Worm (Caenorhabditis elegans): ENCODE results near the gene T25B9.5.

The T25B9.5 gene

ce11 chrIV:10718865-10719264, 35.7 kb downstream of the T25B9.5 start:
- TF ChIP-seq unc-62 (GFP tag; optimal IDR thresholded peaks at IDR 0.05) = no peak

- TF ChIP-seq unc-62 (GFP tag; optimal IDR thresholded peaks at IDR 0.05) = no peak
Measured at ce11 chrIV:10718075-10718474, 36.5 kb downstream of the T25B9.5 start.

- no peak for TF ChIP-seq unc-62 (GFP tag; optimal IDR thresholded peaks at IDR 0.05)
Measured at ce11 chrIV:10716348-10716747, 38.2 kb downstream of the T25B9.5 start, which contains the start of gene ncx-3. ncx-3 (plus strand) TSS chrIV:10716648.

DNA sequence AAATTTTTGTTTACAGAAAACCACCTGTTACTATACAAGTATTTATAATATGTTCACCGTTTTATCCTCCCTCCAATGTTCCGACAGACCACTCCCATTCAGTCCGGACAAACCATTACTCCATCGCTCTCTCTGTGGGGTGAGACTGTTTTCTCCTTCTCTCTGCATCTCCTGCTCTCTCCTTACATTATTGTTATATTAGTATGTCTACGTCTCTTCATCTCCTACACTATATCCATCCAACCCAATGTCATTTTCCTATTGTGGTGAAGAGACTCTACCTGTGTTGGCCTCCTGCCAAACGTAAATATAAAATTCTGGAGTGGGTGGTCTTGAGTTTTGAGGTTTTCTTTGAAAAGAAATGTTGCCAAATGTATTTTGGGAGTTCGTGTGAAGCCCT, 40.0 kb downstream of the T25B9.5 start:
- TF ChIP-seq unc-62 (GFP tag; optimal IDR thresholded peaks at IDR 0.05) = no peak

DNA sequence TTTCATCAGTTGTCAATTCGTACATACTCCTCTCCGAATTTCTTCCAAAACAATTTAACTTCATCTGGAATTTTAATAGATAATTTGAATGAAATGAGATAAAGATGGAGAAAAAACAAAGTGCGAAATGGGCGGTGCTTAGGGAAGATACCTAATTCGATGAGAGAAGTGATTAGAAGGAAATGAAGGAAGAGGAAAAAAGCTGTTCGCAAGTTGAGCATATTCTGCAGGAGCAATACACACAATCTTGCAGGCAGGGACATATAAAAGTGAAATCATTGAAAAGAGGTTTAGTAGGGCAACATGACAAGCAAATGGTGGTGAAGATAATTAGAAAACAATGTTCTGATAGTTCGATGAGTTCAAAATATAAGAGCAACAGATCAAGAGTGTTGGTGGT, 42.9 kb downstream of the T25B9.5 start, which contains the start of gene glb-21:
Gene glb-21, minus strand, starts transcription at position 66 of the 400 bp plus-strand sequence.
- no peak for TF ChIP-seq unc-62 (GFP tag; optimal IDR thresholded peaks at IDR 0.05)

DNA sequence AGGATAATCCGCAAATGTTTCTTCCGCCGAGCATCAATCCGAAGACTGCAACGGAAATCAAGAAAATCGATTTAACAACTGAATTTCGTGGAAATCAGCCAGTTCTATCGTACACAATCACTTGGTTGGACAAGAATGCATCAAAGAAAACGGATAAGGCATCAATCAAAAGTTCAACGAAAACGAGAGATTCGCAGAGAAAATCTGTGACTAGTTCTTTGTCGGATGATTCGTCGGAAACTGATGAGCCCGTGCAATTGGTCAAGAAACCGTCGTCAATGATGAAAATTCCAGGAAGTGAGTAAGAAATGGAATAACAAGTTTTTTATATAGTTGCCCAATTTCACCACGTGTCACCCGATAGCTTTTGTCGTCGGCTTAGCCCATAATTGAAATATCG, 48.5 kb downstream of the T25B9.5 start, which contains the start of gene R102.6:
Gene R102.6, minus strand, starts transcription at position 101 of the 400 bp plus-strand sequence.
- TF ChIP-seq unc-62 (GFP tag; optimal IDR thresholded peaks at IDR 0.05) = no peak

DNA sequence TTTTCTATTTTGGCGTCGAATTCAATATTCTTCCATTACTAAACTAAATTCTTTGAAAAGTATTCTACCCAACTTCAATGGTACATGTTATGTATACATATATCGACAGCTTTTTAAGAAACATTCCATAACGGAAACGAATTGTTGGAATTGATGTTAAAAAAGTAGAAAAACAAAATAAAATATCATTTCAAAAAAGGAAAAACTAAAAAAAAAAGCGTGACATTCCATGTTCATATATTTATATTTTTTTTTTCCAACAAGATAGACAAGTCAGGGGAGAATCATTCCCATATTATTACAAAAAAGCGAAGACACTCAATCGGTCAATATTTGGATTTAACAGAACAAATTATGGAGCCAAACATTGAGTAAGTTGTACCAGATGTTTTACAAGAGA, 49.4 kb downstream of the T25B9.5 start, which contains the start of gene R102.10:
Gene R102.10, plus strand, starts transcription at position 301 of the 400 bp plus-strand sequence.
- no peak for TF ChIP-seq unc-62 (GFP tag; optimal IDR thresholded peaks at IDR 0.05)
